Fruit fly (Drosophila melanogaster) whole organism, embryonic: ENCODE data around the gene Epp.
A peak's percentile ranks its signal among the peaks of the same experiment; 100 is the strongest.

Experiments used
- CG10209 ChIP-seq: fragments of 200-800 bp; sonication (Bioruptor generic); optimal IDR thresholded peaks from 3 replicates; lab custom pipeline; 2017; ENCODE audit warnings: missing biosample characterization, mild to moderate bottlenecking, missing genetic modification characterization, missing genetic modification reagents
- CG10267 ChIP-seq: fragments of 200-800 bp; sonication (Bioruptor generic); optimal IDR thresholded peaks from 2 replicates; lab custom pipeline; 2018; ENCODE audit warnings: missing biosample characterization, mild to moderate bottlenecking, missing genetic modification characterization, moderate library complexity
- CG10543 ChIP-seq: fragments of 200-800 bp; sonication (Bioruptor generic); optimal IDR thresholded peaks from 3 replicates; lab custom pipeline; 2017; ENCODE audit warnings: missing biosample characterization, mild to moderate bottlenecking, missing genetic modification characterization, moderate library complexity
- CG11504 ChIP-seq: fragments of 200-800 bp; sonication (Bioruptor generic); optimal IDR thresholded peaks from 3 replicates; lab custom pipeline; 2019; ENCODE audit warnings: missing biosample characterization, mild to moderate bottlenecking, missing genetic modification characterization, moderate library complexity
- CG13287 ChIP-seq: fragments of 200-800 bp; sonication (Bioruptor generic); IDR thresholded peaks from 2 replicates; pipeline ENCODE4 v1.3.6; 2022; ENCODE audit warnings: missing biosample characterization, missing genetic modification characterization; ENCODE audit not compliant: partially characterized antibody
- CG16813 ChIP-seq: fragments of 200-800 bp; sonication (Bioruptor generic); IDR thresholded peaks from 3 replicates; pipeline ENCODE4 v1.3.6; 2022; ENCODE audit warnings: missing biosample characterization, missing genetic modification characterization; ENCODE audit not compliant: partially characterized antibody
- CG17359 ChIP-seq: fragments of 200-800 bp; sonication (Bioruptor generic); optimal IDR thresholded peaks from 3 replicates; lab custom pipeline; 2018; ENCODE audit warnings: missing biosample characterization, mild to moderate bottlenecking, missing genetic modification characterization, moderate library complexity
- CG17568 ChIP-seq: fragments of 200-800 bp; sonication (Bioruptor generic); optimal IDR thresholded peaks from 2 replicates; lab custom pipeline; 2018; ENCODE audit warnings: missing biosample characterization, mild to moderate bottlenecking, missing genetic modification characterization, moderate library complexity
- CG30403 ChIP-seq: fragments of 200-800 bp; sonication (Bioruptor generic); optimal IDR thresholded peaks from 3 replicates; lab custom pipeline; 2016; ENCODE audit warnings: missing biosample characterization, missing genetic modification characterization
- CG31365 ChIP-seq: fragments of 200-800 bp; sonication (Bioruptor generic); optimal IDR thresholded peaks from 2 replicates; lab custom pipeline; 2018; ENCODE audit warnings: missing biosample characterization, mild to moderate bottlenecking, missing genetic modification characterization
- CG32532 ChIP-seq: fragments of 200-800 bp; sonication (Bioruptor generic); IDR thresholded peaks from 2 replicates; pipeline ENCODE4 v1.3.6; 2022; ENCODE audit warnings: missing biosample characterization, missing genetic modification characterization
- CG42726 ChIP-seq: fragments of 200-800 bp; sonication (Bioruptor generic); IDR thresholded peaks from 2 replicates; pipeline ENCODE4 v1.3.6; 2022; ENCODE audit warnings: missing biosample characterization, missing genetic modification characterization; ENCODE audit not compliant: partially characterized antibody
- CG4404 ChIP-seq: fragments of 200-800 bp; sonication (Bioruptor generic); IDR thresholded peaks from 2 replicates; pipeline ENCODE4 v1.3.6; 2022; ENCODE audit warnings: missing biosample characterization, missing genetic modification characterization
- CG4730 ChIP-seq: fragments of 200-800 bp; sonication (Bioruptor generic); IDR thresholded peaks from 2 replicates; pipeline ENCODE4 v1.3.6; 2022; ENCODE audit warnings: missing biosample characterization, missing genetic modification characterization
- CG5245 ChIP-seq: fragments of 200-800 bp; sonication (Bioruptor generic); optimal IDR thresholded peaks from 3 replicates; lab custom pipeline; 2016; ENCODE audit warnings: missing biosample characterization, missing genetic modification characterization
- CG6272 ChIP-seq: fragments of 200-800 bp; sonication (Bioruptor generic); IDR thresholded peaks from 2 replicates; pipeline ENCODE4 v1.3.6; 2022; ENCODE audit warnings: missing biosample characterization, missing genetic modification characterization
- CG6813 ChIP-seq: fragments of 200-800 bp; sonication (Bioruptor generic); optimal IDR thresholded peaks from 2 replicates; lab custom pipeline; 2017; ENCODE audit warnings: missing biosample characterization, missing genetic modification characterization, mild to moderate bottlenecking, moderate library complexity, missing genetic modification reagents
- CG7839 ChIP-seq: fragments of 200-800 bp; sonication (Bioruptor generic); optimal IDR thresholded peaks from 3 replicates; lab custom pipeline; 2018; ENCODE audit warnings: missing biosample characterization, mild to moderate bottlenecking, missing genetic modification characterization, moderate library complexity
- CG8281 ChIP-seq: fragments of 200-800 bp; sonication (Bioruptor generic); optimal IDR thresholded peaks from 2 replicates; lab custom pipeline; 2018; ENCODE audit warnings: missing biosample characterization, mild to moderate bottlenecking, missing genetic modification characterization, moderate library complexity
- CG9727 ChIP-seq: fragments of 200-800 bp; sonication (Bioruptor generic); optimal IDR thresholded peaks from 3 replicates; lab custom pipeline; 2017; ENCODE audit warnings: missing biosample characterization, mild to moderate bottlenecking, missing genetic modification characterization
- HLH3B ChIP-seq: fragments of 200-800 bp; sonication (Bioruptor generic); IDR thresholded peaks from 2 replicates; pipeline ENCODE4 v1.3.6; 2022; ENCODE audit warnings: missing biosample characterization, missing genetic modification characterization
- Hr78 ChIP-seq, 2 experiments: fragments of 200-800 bp in 1 of 2; fragments of >200 bp in 1 of 2; sonication (Bioruptor generic) in 1 of 2; optimal IDR thresholded peaks; 2 replicates each; lab custom pipeline; 2017 to 2019; ENCODE audit warnings: missing biosample characterization in 2 of 2, missing genetic modification characterization in 2 of 2, mild to moderate bottlenecking in 1 of 2, moderate library complexity in 1 of 2
- Jarid2 ChIP-seq: fragments of 200-800 bp; sonication (Bioruptor generic); optimal IDR thresholded peaks from 3 replicates; lab custom pipeline; 2017; ENCODE audit warnings: mild to moderate bottlenecking, missing biosample characterization, missing genetic modification reagents, missing genetic modification characterization
- MBD-R2 ChIP-seq: fragments of 200-800 bp; sonication (Bioruptor generic); IDR thresholded peaks from 2 replicates; pipeline ENCODE4 v1.3.6; 2022; ENCODE audit warnings: missing biosample characterization, missing genetic modification characterization
- MESR4 ChIP-seq: fragments of 200-800 bp; sonication (Bioruptor generic); optimal IDR thresholded peaks from 2 replicates; lab custom pipeline; 2018; ENCODE audit warnings: missing biosample characterization, mild to moderate bottlenecking, missing genetic modification characterization, moderate library complexity
- NK7.1 ChIP-seq: fragments of 200-800 bp; sonication (Bioruptor generic); optimal IDR thresholded peaks from 3 replicates; lab custom pipeline; 2016; ENCODE audit warnings: missing biosample characterization, missing genetic modification characterization
- Pdp1 ChIP-seq, 2 experiments: fragments of 200-800 bp; sonication (Bioruptor generic); optimal IDR thresholded peaks; 3 replicates each; lab custom pipeline; 2016; ENCODE audit warnings: missing biosample characterization in 2 of 2, missing genetic modification characterization in 2 of 2, mild to moderate bottlenecking in 1 of 2, moderate library complexity in 1 of 2
- Taf1 ChIP-seq: fragments of 200-800 bp; sonication (Bioruptor generic); IDR thresholded peaks from 2 replicates; pipeline ENCODE4 v1.3.6; 2022; ENCODE audit warnings: missing biosample characterization, missing genetic modification characterization
- Usf ChIP-seq: fragments of 200-800 bp; sonication (Bioruptor generic); optimal IDR thresholded peaks from 2 replicates; lab custom pipeline; 2017; ENCODE audit warnings: missing genotype, missing biosample characterization, missing genetic modification characterization
- Xrp1 ChIP-seq: fragments of 200-800 bp; sonication (Bioruptor generic); IDR thresholded peaks from 2 replicates; pipeline ENCODE4 v1.3.6; 2022; ENCODE audit warnings: missing biosample characterization, missing genetic modification characterization
- ac ChIP-seq: fragments of 200-800 bp; sonication (Bioruptor generic); optimal IDR thresholded peaks from 3 replicates; lab custom pipeline; 2017; ENCODE audit warnings: missing biosample characterization, mild to moderate bottlenecking, missing genetic modification characterization
- amos ChIP-seq: fragments of 200-800 bp; sonication (Bioruptor generic); IDR thresholded peaks from 2 replicates; pipeline ENCODE4 v1.3.6; 2022; ENCODE audit warnings: missing biosample characterization, missing genetic modification characterization; ENCODE audit not compliant: partially characterized antibody
- aop ChIP-seq: fragments of 200-800 bp; sonication (Bioruptor generic); IDR thresholded peaks from 2 replicates; pipeline ENCODE4 v1.3.6; 2022; ENCODE audit warnings: missing biosample characterization, missing genetic modification characterization
- ato ChIP-seq: fragments of 200-800 bp; sonication (Bioruptor generic); IDR thresholded peaks from 2 replicates; pipeline ENCODE4 v1.3.6; 2022; ENCODE audit warnings: missing biosample characterization, missing genetic modification characterization; ENCODE audit not compliant: partially characterized antibody
- bcd ChIP-seq: fragments of 200-800 bp; sonication (Bioruptor generic); optimal IDR thresholded peaks from 2 replicates; lab custom pipeline; 2017; ENCODE audit warnings: missing biosample characterization, mild to moderate bottlenecking, missing genetic modification characterization
- corto ChIP-seq: fragments of 200-800 bp; sonication (Bioruptor generic); optimal IDR thresholded peaks from 2 replicates; lab custom pipeline; 2016; ENCODE audit warnings: missing biosample characterization, mild to moderate bottlenecking, missing genetic modification characterization, moderate library complexity
- gt ChIP-seq: fragments of 200-800 bp; sonication (Bioruptor generic); IDR thresholded peaks from 2 replicates; pipeline ENCODE4 v1.3.6; 2022; ENCODE audit warnings: missing biosample characterization, missing genetic modification characterization
- kah ChIP-seq: fragments of 200-800 bp; sonication (Bioruptor generic); optimal IDR thresholded peaks from 2 replicates; lab custom pipeline; 2018; ENCODE audit warnings: missing biosample characterization, mild to moderate bottlenecking, missing genetic modification characterization
- lbe ChIP-seq: fragments of 200-800 bp; sonication (Bioruptor generic); optimal IDR thresholded peaks from 2 replicates; lab custom pipeline; 2016; ENCODE audit warnings: missing biosample characterization, mild to moderate bottlenecking, missing genetic modification characterization
- lilli ChIP-seq: fragments of 200-800 bp; sonication (Bioruptor generic); optimal IDR thresholded peaks from 3 replicates; lab custom pipeline; 2016; ENCODE audit warnings: missing biosample characterization, missing genetic modification characterization
- pb ChIP-seq: fragments of 200-800 bp; sonication (Bioruptor generic); optimal IDR thresholded peaks from 3 replicates; lab custom pipeline; 2016; ENCODE audit warnings: missing biosample characterization, missing genetic modification characterization
- sqz ChIP-seq: fragments of 200-800 bp; sonication (Bioruptor generic); optimal IDR thresholded peaks from 3 replicates; lab custom pipeline; 2018; ENCODE audit warnings: missing biosample characterization, mild to moderate bottlenecking, missing genetic modification characterization
- stwl ChIP-seq: fragments of 200-800 bp; sonication (Bioruptor generic); optimal IDR thresholded peaks from 3 replicates; lab custom pipeline; 2018; ENCODE audit warnings: missing biosample characterization, mild to moderate bottlenecking, missing genetic modification characterization, moderate library complexity
- tx ChIP-seq: fragments of 200-800 bp; sonication (Bioruptor generic); optimal IDR thresholded peaks from 2 replicates; lab custom pipeline; 2016; ENCODE audit warnings: missing biosample characterization, missing genetic modification characterization
- vvl ChIP-seq: fragments of 200-800 bp; sonication (Bioruptor generic); IDR thresholded peaks from 2 replicates; pipeline ENCODE4 v1.3.6; 2022; ENCODE audit warnings: missing biosample characterization, missing genetic modification characterization
- yki ChIP-seq: fragments of >200 bp; optimal IDR thresholded peaks from 3 replicates; lab custom pipeline; 2018
- zen ChIP-seq: fragments of 200-800 bp; sonication (Bioruptor generic); optimal IDR thresholded peaks from 3 replicates; lab custom pipeline; 2018; ENCODE audit warnings: missing biosample characterization, mild to moderate bottlenecking, missing genetic modification characterization, moderate library complexity

Gene Epp

dm6 chr3R:24037538-24038265 lies 45.0 kb upstream of the Epp start, which contains the start of gene spas (continued):
- TF ChIP-seq CG11504 (tag; lab: Kevin White, UChicago): no peak
- peak; percentile 26 for TF ChIP-seq pb (GFP tag; lab: Kevin White, UChicago)
- TF ChIP-seq CG5245 (GFP tag; lab: Kevin White, UChicago): peak; percentile 22
- peak; percentile 26 for TF ChIP-seq Usf (GFP tag; lab: Kevin White, UChicago)
- TF ChIP-seq CG6272 (GFP tag; lab: Robert Waterston, UW): peak; percentile 87
- TF ChIP-seq Jarid2 (GFP tag; lab: Kevin White, UChicago): no peak
- TF ChIP-seq CG4404: peak; percentile 81
- peak; percentile 96 for TF ChIP-seq amos (GFP tag; lab: Robert Waterston, UW)
- peak; percentile 86 for TF ChIP-seq ato
- TF ChIP-seq HLH3B (GFP tag; lab: Robert Waterston, UW): peak; percentile 62
- no peak for TF ChIP-seq CG6813 (GFP tag; lab: Kevin White, UChicago)
- peak; percentile 82 for TF ChIP-seq CG30403
- no peak for TF ChIP-seq ac (GFP tag; lab: Kevin White, UChicago)
- peak; percentile 60; the same call in 1 of the 2 replicates for TF ChIP-seq gt
- TF ChIP-seq aop (GFP tag; lab: Robert Waterston, UW): no peak
- peak; percentile 62 for TF ChIP-seq NK7.1 (GFP tag; lab: Kevin White, UChicago)
- peak; percentile 90 for TF ChIP-seq CG42726 (GFP tag; lab: Robert Waterston, UW)
- TF ChIP-seq lilli (GFP tag; lab: Kevin White, UChicago): peak; percentile 74
- TF ChIP-seq CG9727 (GFP tag; lab: Kevin White, UChicago): peak; percentile 83
- peak; percentile 38 for TF ChIP-seq stwl
- TF ChIP-seq kah (GFP tag; lab: Kevin White, UChicago): no peak
- no peak for TF ChIP-seq yki (lab: Kevin White, UChicago)
- TF ChIP-seq CG32532 (GFP tag; lab: Robert Waterston, UW): peak; percentile 76
- peak; percentile 79 for TF ChIP-seq Xrp1 (GFP tag; lab: Robert Waterston, UW)
- TF ChIP-seq Hr78 (GFP tag; optimal IDR thresholded peaks at IDR 0.05; lab: Kevin White, UChicago): no peak
- peak; percentile 36 for TF ChIP-seq CG10543 (GFP tag; lab: Kevin White, UChicago)
- TF ChIP-seq, all 482 proteins: peak for 342

DNA sequence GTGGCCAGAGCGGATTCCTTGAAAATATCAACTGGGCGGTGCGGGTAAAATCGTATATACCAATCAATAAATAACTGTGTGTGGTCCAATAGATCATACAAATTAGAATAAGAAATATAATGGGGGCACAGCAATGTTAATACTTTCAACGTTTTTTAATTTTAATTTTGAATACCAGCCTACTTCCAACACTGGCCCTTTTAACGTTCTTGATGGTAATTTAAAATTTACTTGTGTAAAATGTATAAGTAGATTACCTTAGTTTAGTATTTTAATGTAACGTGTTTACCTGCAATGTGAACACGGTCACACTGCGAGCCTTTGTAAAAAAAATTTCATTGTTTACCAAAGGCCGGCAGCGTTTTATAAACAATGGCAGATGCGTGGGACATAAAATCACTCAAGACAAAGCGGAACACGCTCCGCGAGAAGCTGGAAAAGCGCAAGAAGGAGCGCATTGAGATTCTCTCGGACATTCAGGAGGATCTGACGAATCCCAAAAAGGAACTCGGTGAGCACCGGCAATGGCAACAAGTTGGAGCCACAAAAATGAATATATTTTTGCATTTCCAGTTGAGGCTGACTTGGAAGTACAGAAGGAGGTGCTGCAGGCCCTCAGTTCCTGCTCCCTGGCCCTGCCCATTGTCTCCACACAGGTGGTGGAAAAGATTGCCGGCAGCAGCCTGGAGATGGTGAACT lies 39.3 kb upstream of the Epp start, which contains the start of the genes KrT95D and Mettl3:
Gene KrT95D (minus strand): TSS at position 3 of the 699 bp plus-strand sequence.
Gene Mettl3 (plus strand): TSS at position 333 of the 699 bp plus-strand sequence.
- peak; percentile 83 for TF ChIP-seq CG10267 (tag; lab: Kevin White, UChicago)
- TF ChIP-seq MESR4 (GFP tag; lab: Kevin White, UChicago): no peak
- TF ChIP-seq CG17359: peak; percentile 23
- TF ChIP-seq MBD-R2 (GFP tag; lab: Robert Waterston, UW): peak; percentile 50; the same call in 1 of the 2 replicates
- peak; percentile 2 for TF ChIP-seq bcd (GFP tag; lab: Kevin White, UChicago)
- TF ChIP-seq CG31365 (tag; lab: Kevin White, UChicago): no peak
- TF ChIP-seq CG13287: peak; percentile 49
- TF ChIP-seq vvl: peak; percentile 42; the same call in 1 of the 2 replicates
- no peak for TF ChIP-seq corto (GFP tag; lab: Kevin White, UChicago)
- peak; percentile 0 for TF ChIP-seq zen (tag; lab: Kevin White, UChicago)
- peak; percentile 24; the same call in 2 of the 3 replicates for TF ChIP-seq CG16813
- no peak for TF ChIP-seq tx (GFP tag; lab: Kevin White, UChicago)
- TF ChIP-seq Usf (GFP tag; lab: Kevin White, UChicago): no peak
- TF ChIP-seq CG4730 (GFP tag; lab: Robert Waterston, UW): no peak
- TF ChIP-seq lbe (GFP tag; lab: Kevin White, UChicago): peak; percentile 63
- no peak for TF ChIP-seq CG8281 (tag; lab: Kevin White, UChicago)
- TF ChIP-seq CG10209: no peak
- TF ChIP-seq Taf1: no peak
- TF ChIP-seq sqz: peak; percentile 99
- no peak for TF ChIP-seq CG17568 (GFP tag; lab: Kevin White, UChicago)
- TF ChIP-seq Pdp1 (GFP tag; optimal IDR thresholded peaks at IDR 0.05; lab: Kevin White, UChicago): peak; percentile 2 to 32
- TF ChIP-seq CG7839 (tag; lab: Kevin White, UChicago): peak; percentile 10
